Worm (Caenorhabditis elegans): ENCODE results near the gene Y61A9LA.4.

DNA sequence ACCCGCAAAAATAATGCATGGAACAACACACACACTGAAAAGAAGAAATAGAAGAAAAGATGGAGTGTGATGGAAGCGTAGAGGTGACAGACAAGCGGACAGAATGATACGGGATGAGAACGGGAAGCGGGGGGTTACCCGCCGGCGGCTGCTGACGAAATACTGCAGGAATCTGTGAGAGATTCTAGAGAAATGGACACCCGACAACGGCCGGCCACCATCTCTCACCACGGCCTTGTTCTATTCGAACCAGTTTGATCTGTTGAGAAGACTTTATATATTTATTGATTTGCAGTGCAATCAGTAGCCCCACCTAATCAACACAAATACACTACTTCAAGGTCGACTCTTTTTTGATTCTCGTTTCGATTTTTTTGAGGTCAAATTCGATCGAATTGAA, 10.1 kb upstream of the Y61A9LA.4 start:
- TF ChIP-seq med-1 (GFP tag; optimal IDR thresholded peaks at IDR 0.05; ENCODE audit: insufficient read depth) (no peak), tab-1 (GFP tag; IDR thresholded peaks at IDR 0.05) (no peak), flt-1 (GFP tag; IDR thresholded peaks at IDR 0.05) (no peak), klf-2 (GFP tag; conservative IDR thresholded peaks at IDR 0.05) (no peak), T22C8.4 (GFP tag; IDR thresholded peaks at IDR 0.05) (no peak)
